Fruit fly (Drosophila melanogaster) whole organism, embryonic: ENCODE measurements around the gene Zaf1.

ENCODE experiments used
- ATbp ChIP-seq: fragments of 200-800 bp; sonication (Bioruptor generic); optimal IDR thresholded peaks from 2 replicates; lab custom pipeline; 2017; ENCODE audit warnings: missing biosample characterization, mild to moderate bottlenecking, missing genetic modification characterization, missing genetic modification reagents
- Atf-2 ChIP-seq: fragments of 200-800 bp; sonication (Bioruptor generic); optimal IDR thresholded peaks from 2 replicates; lab custom pipeline; 2016; ENCODE audit warnings: missing biosample characterization, missing genetic modification characterization
- Atf6 ChIP-seq: fragments of 200-800 bp; sonication (Bioruptor generic); IDR thresholded peaks from 2 replicates; pipeline ENCODE4 v1.3.6; 2022; ENCODE audit warnings: missing biosample characterization, missing genetic modification characterization
- B-H2 ChIP-seq: fragments of 200-800 bp; sonication (Bioruptor generic); optimal IDR thresholded peaks from 2 replicates; lab custom pipeline; 2018; ENCODE audit warnings: missing biosample characterization, mild to moderate bottlenecking, missing genetic modification characterization
- Blimp-1 ChIP-seq: fragments of 200-800 bp; sonication (Bioruptor generic); optimal IDR thresholded peaks from 3 replicates; lab custom pipeline; 2018; ENCODE audit warnings: missing biosample characterization, missing genetic modification characterization, mild to moderate bottlenecking, moderate library complexity, missing genetic modification reagents
- CG1024 ChIP-seq: fragments of 200-800 bp; sonication (Bioruptor generic); IDR thresholded peaks from 2 replicates; pipeline ENCODE4 v1.3.6; 2022; ENCODE audit warnings: missing biosample characterization, missing genetic modification characterization
- CG10543 ChIP-seq: fragments of 200-800 bp; sonication (Bioruptor generic); optimal IDR thresholded peaks from 3 replicates; lab custom pipeline; 2017; ENCODE audit warnings: missing biosample characterization, mild to moderate bottlenecking, missing genetic modification characterization, moderate library complexity
- CG1529 ChIP-seq: fragments of 200-800 bp; sonication (Bioruptor generic); optimal IDR thresholded peaks from 3 replicates; lab custom pipeline; 2018; ENCODE audit warnings: missing biosample characterization, missing genetic modification characterization
- CG1792 ChIP-seq: fragments of 200-800 bp; sonication (Bioruptor generic); optimal IDR thresholded peaks from 2 replicates; lab custom pipeline; 2016; ENCODE audit warnings: missing biosample characterization, missing genetic modification characterization
- CG1832 ChIP-seq: fragments of 200-800 bp; sonication (Bioruptor generic); optimal IDR thresholded peaks from 2 replicates; lab custom pipeline; 2017; ENCODE audit warnings: missing biosample characterization, mild to moderate bottlenecking, missing genetic modification characterization, inconsistent platforms
- CG2199 ChIP-seq: fragments of 200-800 bp; sonication (Bioruptor generic); IDR thresholded peaks from 3 replicates; pipeline ENCODE4 v1.3.6; 2022; ENCODE audit warnings: missing biosample characterization, missing genetic modification characterization
- CG2875 ChIP-seq: fragments of 200-800 bp; sonication (Bioruptor generic); optimal IDR thresholded peaks from 2 replicates; lab custom pipeline; 2017; ENCODE audit warnings: missing biosample characterization, mild to moderate bottlenecking, missing genetic modification characterization, missing genetic modification reagents
- CG31441 ChIP-seq: fragments of 200-800 bp; sonication (Bioruptor generic); IDR thresholded peaks from 2 replicates; pipeline ENCODE4 v1.3.6; 2022; ENCODE audit warnings: missing biosample characterization, missing genetic modification characterization
- CG3726 ChIP-seq: fragments of 200-800 bp; sonication (Bioruptor generic); IDR thresholded peaks from 3 replicates; pipeline ENCODE4, ENCODE4 v1.3.6; 2022; ENCODE audit warnings: missing biosample characterization, missing genetic modification characterization
- CG9876 ChIP-seq: fragments of 200-800 bp; sonication (Bioruptor generic); optimal IDR thresholded peaks from 2 replicates; lab custom pipeline; 2016; ENCODE audit warnings: missing biosample characterization, missing genetic modification characterization
- Camta ChIP-seq: fragments of 200-800 bp; sonication (Bioruptor generic); optimal IDR thresholded peaks from 2 replicates; lab custom pipeline; 2016; ENCODE audit warnings: missing biosample characterization, missing genetic modification characterization
- CrebB ChIP-seq: fragments of 200-800 bp; sonication (Bioruptor generic); optimal IDR thresholded peaks from 3 replicates; lab custom pipeline; 2018; ENCODE audit warnings: missing biosample characterization, mild to moderate bottlenecking, missing genetic modification characterization
- D ChIP-seq, 2 experiments: fragments of 200-800 bp in 1 of 2; fragments of >200 bp in 1 of 2; sonication (Bioruptor generic) in 1 of 2; optimal IDR thresholded peaks; 2 replicates in 1 of 2; 3 replicates in 1 of 2; lab custom pipeline; 2017; ENCODE audit warnings: mild to moderate bottlenecking in 1 of 2, missing biosample characterization in 1 of 2, missing genetic modification characterization in 1 of 2, missing genetic modification reagents in 1 of 2
- Dad ChIP-seq: fragments of 200-800 bp; sonication (Bioruptor generic); optimal IDR thresholded peaks from 3 replicates; lab custom pipeline; 2016; ENCODE audit warnings: missing biosample characterization, missing genetic modification characterization
- Dll ChIP-seq: fragments of 200-800 bp; sonication (Bioruptor generic); IDR thresholded peaks from 4 replicates; pipeline ENCODE4 v1.3.6; 2022; ENCODE audit warnings: missing biosample characterization, missing genetic modification characterization; ENCODE audit not compliant: partially characterized antibody
- Dp ChIP-seq: fragments of 200-800 bp; sonication (Bioruptor generic); optimal IDR thresholded peaks from 2 replicates; lab custom pipeline; 2018; ENCODE audit warnings: missing biosample characterization, mild to moderate bottlenecking, missing genetic modification characterization, moderate library complexity
- GATAe ChIP-seq: fragments of 200-800 bp; sonication (Bioruptor generic); conservative IDR thresholded peaks from 2 replicates; pipeline ENCODE4 v1.3.6; 2022; ENCODE audit warnings: missing biosample characterization, missing genetic modification characterization
- Hmr ChIP-seq: fragments of 200-800 bp; sonication (Bioruptor generic); optimal IDR thresholded peaks from 3 replicates; lab custom pipeline; 2017; ENCODE audit warnings: mild to moderate bottlenecking, missing biosample characterization, missing genetic modification reagents, missing genetic modification characterization
- Hr78 ChIP-seq, 2 experiments: fragments of 200-800 bp in 1 of 2; fragments of >200 bp in 1 of 2; sonication (Bioruptor generic) in 1 of 2; optimal IDR thresholded peaks; 2 replicates each; lab custom pipeline; 2017 to 2019; ENCODE audit warnings: missing biosample characterization in 2 of 2, missing genetic modification characterization in 2 of 2, mild to moderate bottlenecking in 1 of 2, moderate library complexity in 1 of 2
- Jarid2 ChIP-seq: fragments of 200-800 bp; sonication (Bioruptor generic); optimal IDR thresholded peaks from 3 replicates; lab custom pipeline; 2017; ENCODE audit warnings: mild to moderate bottlenecking, missing biosample characterization, missing genetic modification reagents, missing genetic modification characterization
- Mad ChIP-seq: fragments of 200-800 bp; sonication (Bioruptor generic); optimal IDR thresholded peaks from 2 replicates; lab custom pipeline; 2016; ENCODE audit warnings: missing biosample characterization, missing genetic modification characterization
- Rx ChIP-seq: fragments of 200-800 bp; sonication (Bioruptor generic); IDR thresholded peaks from 2 replicates; pipeline ENCODE4 v1.3.6; 2022; ENCODE audit warnings: missing biosample characterization, missing genetic modification characterization
- ac ChIP-seq: fragments of 200-800 bp; sonication (Bioruptor generic); optimal IDR thresholded peaks from 3 replicates; lab custom pipeline; 2017; ENCODE audit warnings: missing biosample characterization, mild to moderate bottlenecking, missing genetic modification characterization
- ap ChIP-seq: fragments of 200-800 bp; sonication (Bioruptor generic); IDR thresholded peaks from 2 replicates; pipeline ENCODE4 v1.3.6; 2022; ENCODE audit warnings: missing biosample characterization, missing genetic modification characterization
- chif ChIP-seq, 2 experiments: fragments of 200-800 bp; sonication (Bioruptor generic); optimal IDR thresholded peaks; 3 replicates each; lab custom pipeline; 2016; ENCODE audit warnings: missing biosample characterization in 2 of 2, missing genetic modification characterization in 2 of 2
- chinmo ChIP-seq: fragments of 200-800 bp; sonication (Bioruptor generic); IDR thresholded peaks from 4 replicates; pipeline ENCODE4 v1.3.6; 2022; ENCODE audit warnings: missing biosample characterization, missing genetic modification characterization; ENCODE audit not compliant: partially characterized antibody
- esg ChIP-seq: fragments of 200-800 bp; sonication (Bioruptor generic); conservative IDR thresholded peaks from 2 replicates; pipeline ENCODE4 v1.3.6; 2022; ENCODE audit warnings: missing biosample characterization, missing genetic modification characterization
- eyg ChIP-seq: fragments of 200-800 bp; sonication (Bioruptor generic); optimal IDR thresholded peaks from 3 replicates; lab custom pipeline; 2016; ENCODE audit warnings: missing biosample characterization, missing genetic modification characterization
- fd64A ChIP-seq: fragments of 200-800 bp; sonication (Bioruptor generic); optimal IDR thresholded peaks from 3 replicates; lab custom pipeline; 2018; ENCODE audit warnings: missing biosample characterization, mild to moderate bottlenecking, missing genetic modification characterization
- gce ChIP-seq: fragments of 200-800 bp; sonication (Bioruptor generic); IDR thresholded peaks from 3 replicates; pipeline ENCODE4 v1.3.6; 2022; ENCODE audit warnings: missing biosample characterization, missing genetic modification characterization
- insv ChIP-seq, 2 experiments: fragments of 200-800 bp; sonication (Bioruptor generic); optimal IDR thresholded peaks; 3 replicates each; lab custom pipeline; 2016 to 2018; ENCODE audit warnings: missing biosample characterization in 2 of 2, missing genetic modification characterization in 2 of 2
- lov ChIP-seq, 2 experiments: fragments of 200-800 bp in 1 of 2; fragments of >200 bp in 1 of 2; sonication (Bioruptor generic) in 1 of 2; IDR thresholded peaks in 1 of 2; optimal IDR thresholded peaks in 1 of 2; 2 replicates in 1 of 2; 3 replicates in 1 of 2; pipeline versions ENCODE4 v1.3.6 to Lab custom; 2017 to 2022; ENCODE audit warnings: missing biosample characterization in 1 of 2, missing genetic modification characterization in 1 of 2
- maf-S ChIP-seq: fragments of 200-800 bp; sonication (Bioruptor generic); optimal IDR thresholded peaks from 2 replicates; lab custom pipeline; 2016; ENCODE audit warnings: missing biosample characterization, missing genetic modification characterization
- pan ChIP-seq, 4 experiments: fragments of >200 bp in 3 of 4; fragments of 200-800 bp in 1 of 4; sonication (Bioruptor generic) in 1 of 4; optimal IDR thresholded peaks in 3 of 4; IDR thresholded peaks in 1 of 4; 2 replicates each; pipeline versions ENCODE4 v1.3.6 to Lab custom; 2017 to 2022; ENCODE audit warnings: missing biosample characterization in 2 of 4, missing genetic modification characterization in 2 of 4, mixed read lengths in 1 of 4
- peb ChIP-seq: fragments of 200-800 bp; sonication (Bioruptor generic); IDR thresholded peaks from 2 replicates; pipeline ENCODE4 v1.3.6; 2022; ENCODE audit warnings: missing biosample characterization, missing genetic modification characterization
- repo ChIP-seq: fragments of 200-800 bp; sonication (Bioruptor generic); optimal IDR thresholded peaks from 2 replicates; lab custom pipeline; 2016; ENCODE audit warnings: missing biosample characterization, missing genetic modification characterization
- salm ChIP-seq: fragments of 200-800 bp; sonication (Bioruptor generic); optimal IDR thresholded peaks from 2 replicates; lab custom pipeline; 2018; ENCODE audit warnings: missing biosample characterization, mild to moderate bottlenecking, missing genetic modification characterization
- shn ChIP-seq: fragments of 200-800 bp; sonication (Bioruptor generic); optimal IDR thresholded peaks from 3 replicates; lab custom pipeline; 2016; ENCODE audit warnings: missing biosample characterization, missing genetic modification characterization
- ssp ChIP-seq: fragments of 200-800 bp; sonication (Bioruptor generic); IDR thresholded peaks from 2 replicates; pipeline ENCODE4 v1.3.6; 2022; ENCODE audit warnings: missing biosample characterization, missing genetic modification characterization
- tap ChIP-seq: fragments of 200-800 bp; optimal IDR thresholded peaks from 3 replicates; lab custom pipeline; 2019; ENCODE audit warnings: missing biosample characterization, mild to moderate bottlenecking, missing genetic modification characterization, moderate library complexity
- trem ChIP-seq: fragments of 200-800 bp; optimal IDR thresholded peaks from 3 replicates; lab custom pipeline; 2019; ENCODE audit warnings: missing biosample characterization, mild to moderate bottlenecking, missing genetic modification characterization, moderate library complexity
- z ChIP-seq: fragments of 200-800 bp; sonication (Bioruptor generic); IDR thresholded peaks from 3 replicates; pipeline ENCODE4 v1.3.6; 2022; ENCODE audit warnings: missing biosample characterization, missing genetic modification characterization
- zf30C ChIP-seq: fragments of 200-800 bp; sonication (Bioruptor generic); optimal IDR thresholded peaks from 3 replicates; lab custom pipeline; 2018; ENCODE audit warnings: missing biosample characterization, mild to moderate bottlenecking, missing genetic modification characterization

The Zaf1 gene

dm6 chr3R:11656614-11657216 lies 31.3 kb upstream of the Zaf1 start (continued):
- peak; percentile 96 for TF ChIP-seq esg (GFP tag; lab: Robert Waterston, UW)
- peak; percentile 95 for TF ChIP-seq Camta (GFP tag; lab: Kevin White, UChicago)
- peak; percentile 97 for TF ChIP-seq Atf6 (GFP tag; lab: Robert Waterston, UW)
- peak; percentile 90 for TF ChIP-seq CG1024
- TF ChIP-seq CG1832 (GFP tag; lab: Kevin White, UChicago) = no peak
- peak; percentile 93 for TF ChIP-seq CG31441 (GFP tag; lab: Robert Waterston, UW)
- TF ChIP-seq pan (optimal IDR thresholded peaks at IDR 0.05; lab: Kevin White, UChicago) = no peak
- TF ChIP-seq pan (GFP tag; optimal IDR thresholded peaks at IDR 0.05 in 1 of 2, IDR thresholded peaks at IDR 0.05 in 1 of 2) = peak in 1 of 2 experiments; percentile 98
- peak; percentile 93 for TF ChIP-seq maf-S (GFP tag; lab: Kevin White, UChicago)
- peak; percentile 6 for TF ChIP-seq Dp (GFP tag; lab: Kevin White, UChicago)
- TF ChIP-seq chinmo (GFP tag; lab: Robert Waterston, UW) = 0 out of 4 replicates have a peak, but pooled peaks have one; percentile 28
- TF ChIP-seq gce (GFP tag; lab: Robert Waterston, UW) = peak; percentile 95
- peak; percentile 93 for TF ChIP-seq Atf-2
- peak; percentile 59 for TF ChIP-seq ac (GFP tag; lab: Kevin White, UChicago)
- peak; percentile 89 for TF ChIP-seq repo
- TF ChIP-seq Blimp-1 (GFP tag; lab: Kevin White, UChicago) = peak; percentile 95
- peak; percentile 92 for TF ChIP-seq trem (tag; lab: Kevin White, UChicago)
- TF ChIP-seq CG9876 (GFP tag; lab: Kevin White, UChicago) = peak; percentile 86
- TF ChIP-seq CG1792 = peak; percentile 92
- TF ChIP-seq peb (GFP tag; lab: Robert Waterston, UW) = peak; percentile 88
- TF ChIP-seq insv (GFP tag; optimal IDR thresholded peaks at IDR 0.05; lab: Kevin White, UChicago) = peak; percentile 37 to 51
- peak; percentile 84 for TF ChIP-seq Rx (GFP tag; lab: Robert Waterston, UW)
- peak; percentile 90 for TF ChIP-seq CG2875 (GFP tag; lab: Kevin White, UChicago)
- peak; percentile 96 for TF ChIP-seq CrebB (tag; lab: Kevin White, UChicago)
- peak; percentile 88 for TF ChIP-seq eyg
- peak; percentile 96 for TF ChIP-seq tap (tag; lab: Kevin White, UChicago)
- no peak for TF ChIP-seq Dll
- TF ChIP-seq zf30C (GFP tag; lab: Kevin White, UChicago) = peak; percentile 76
- TF ChIP-seq D (optimal IDR thresholded peaks at IDR 0.05; lab: Kevin White, UChicago) = no peak
- TF ChIP-seq D (GFP tag; optimal IDR thresholded peaks at IDR 0.05; lab: Kevin White, UChicago) = peak; percentile 86
- peak; percentile 88 for TF ChIP-seq ssp (GFP tag; lab: Robert Waterston, UW)
- TF ChIP-seq ATbp (GFP tag; lab: Kevin White, UChicago) = peak; percentile 94
- TF ChIP-seq salm (tag; lab: Kevin White, UChicago) = peak; percentile 94
- TF ChIP-seq lov (optimal IDR thresholded peaks at IDR 0.05; lab: Kevin White, UChicago) = no peak
- TF ChIP-seq lov (GFP tag; IDR thresholded peaks at IDR 0.05; lab: Robert Waterston, UW) = peak; percentile 97
- peak; percentile 77 for TF ChIP-seq z
- peak; percentile 94 for TF ChIP-seq Dad
- peak; percentile 63 for TF ChIP-seq Jarid2
- peak; percentile 25 for TF ChIP-seq CG10543 (GFP tag; lab: Kevin White, UChicago)
- TF ChIP-seq GATAe (GFP tag; lab: Robert Waterston, UW) = peak; percentile 88
- peak in 1 of 2 experiments; percentile 77 for TF ChIP-seq Hr78 (GFP tag; optimal IDR thresholded peaks at IDR 0.05; lab: Kevin White, UChicago)
- peak; percentile 97 for TF ChIP-seq Hmr
- peak; percentile 71 for TF ChIP-seq B-H2 (GFP tag; lab: Kevin White, UChicago)
- peak; percentile 93 for TF ChIP-seq ap (GFP tag; lab: Robert Waterston, UW)
- peak; percentile 95 for TF ChIP-seq CG3726 (GFP tag; lab: Robert Waterston, UW)
- peak; percentile 93 for TF ChIP-seq CG1529 (GFP tag; lab: Kevin White, UChicago)
- peak; percentile 95 to 96 for TF ChIP-seq chif (GFP tag; optimal IDR thresholded peaks at IDR 0.05; lab: Kevin White, UChicago)
- peak; percentile 90 for TF ChIP-seq CG2199
- TF ChIP-seq fd64A (GFP tag; lab: Kevin White, UChicago) = peak; percentile 92
- peak; percentile 89 for TF ChIP-seq shn (GFP tag; lab: Kevin White, UChicago)
- TF ChIP-seq Mad (GFP tag; lab: Kevin White, UChicago) = peak; percentile 95
